Worm (Caenorhabditis elegans) whole organism, L2 larva: ENCODE measurements around the gene kin-5.

Experiments used
- nhr-12 ChIP-seq: fragments of 150-350 bp; optimal IDR thresholded peaks from 2 replicates; lab custom pipeline; 2014; ENCODE audit warnings: missing biosample characterization, missing genetic modification characterization
- nhr-25 ChIP-seq: fragments of 150-350 bp; sonication (generic microtip); optimal IDR thresholded peaks from 3 replicates; lab custom pipeline; 2014; ENCODE audit warnings: missing biosample characterization, missing genetic modification characterization

DNA sequence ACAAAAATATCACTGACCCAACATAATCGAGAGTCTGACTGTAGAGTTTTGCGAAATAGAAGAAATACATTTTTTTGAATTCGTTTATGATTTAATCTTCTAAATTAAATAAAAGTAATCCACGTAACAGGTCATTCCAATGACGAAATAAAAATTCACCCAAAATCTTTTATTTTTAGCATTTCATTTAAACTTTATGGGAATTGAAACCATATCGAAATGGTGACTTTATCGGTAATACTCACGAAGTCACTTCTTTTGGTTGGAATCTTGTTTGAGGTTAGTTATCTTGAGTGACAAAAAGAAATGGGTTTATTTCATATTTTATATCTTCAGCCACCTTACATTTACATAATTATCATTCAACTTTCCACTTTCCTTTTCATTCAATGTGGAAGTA, 3.6 kb upstream of the kin-5 start, which contains the start of the genes C47E12.12 and C47E12.10:
- no peak for TF ChIP-seq nhr-12 (tag; lab: Kevin White, UChicago)
- no peak for TF ChIP-seq nhr-25 (tag; lab: Kevin White, UChicago)
